Worm (Caenorhabditis elegans): ENCODE data around the gene paf-2.

paf-2 gene

ce11 chrX:4265283-4265907 is 32.1 kb downstream of the paf-2 start, which contains the start of gene coel-1:
Gene coel-1, plus strand, starts transcription at chrX:4265663.
- TF ChIP-seq flh-1 (GFP tag; optimal IDR thresholded peaks at IDR 0.05) (no peak), mep-1 (tag; optimal IDR thresholded peaks at IDR 0.05) (no peak), pha-4 (tag; optimal IDR thresholded peaks at IDR 0.05) (no peak), nhr-28 (tag; optimal IDR thresholded peaks at IDR 0.05) (no peak), zip-8 (tag; optimal IDR thresholded peaks at IDR 0.05) (no peak), blmp-1 (tag; optimal IDR thresholded peaks at IDR 0.05) (peak; percentile 20), ham-2 (GFP tag; optimal IDR thresholded peaks at IDR 0.05) (peak; percentile 86), ces-1 (GFP tag; optimal IDR thresholded peaks at IDR 0.05) (peak; percentile 71), nhr-237 (tag; optimal IDR thresholded peaks at IDR 0.05) (no peak), tbx-8 (GFP tag; optimal IDR thresholded peaks at IDR 0.05) (no peak), unc-62 (GFP tag; optimal IDR thresholded peaks at IDR 0.05) (peak; percentile 67), snpc-4 (tag; optimal IDR thresholded peaks at IDR 0.05) (no peak), lsy-2 (tag; optimal IDR thresholded peaks at IDR 0.05) (peak; percentile 36), M03D4.4 (tag; optimal IDR thresholded peaks at IDR 0.05) (no peak), unc-39 (tag; optimal IDR thresholded peaks at IDR 0.05) (no peak), ceh-43 (GFP tag; optimal IDR thresholded peaks at IDR 0.05) (no peak), mab-5 (tag; optimal IDR thresholded peaks at IDR 0.05) (no peak), unc-120 (tag; optimal IDR thresholded peaks at IDR 0.05; ENCODE audit: poor library complexity, severe bottlenecking) (peak; percentile 65), sptf-1 (tag; optimal IDR thresholded peaks at IDR 0.05) (peak; percentile 31), lin-32 (GFP tag; optimal IDR thresholded peaks at IDR 0.05) (no peak), cnd-1 (tag; optimal IDR thresholded peaks at IDR 0.05) (peak; percentile 8), elt-1 (tag; optimal IDR thresholded peaks at IDR 0.05; ENCODE audit: borderline replicate concordance, insufficient read depth) (no peak), nhr-76 (tag; optimal IDR thresholded peaks at IDR 0.05) (no peak), ceh-39 (tag; optimal IDR thresholded peaks at IDR 0.05) (no peak), sem-2 (GFP tag; optimal IDR thresholded peaks at IDR 0.05) (peak; percentile 3), elt-3 (tag; optimal IDR thresholded peaks at IDR 0.05) (no peak), bed-3 (GFP tag; optimal IDR thresholded peaks at IDR 0.05) (no peak), nhr-2 (tag; optimal IDR thresholded peaks at IDR 0.05) (no peak), drap-1 (GFP tag; optimal IDR thresholded peaks at IDR 0.05) (peak; percentile 16), ceh-83 (GFP tag; optimal IDR thresholded peaks at IDR 0.05) (no peak), lin-13 (tag; optimal IDR thresholded peaks at IDR 0.05) (no peak), mls-2 (tag; optimal IDR thresholded peaks at IDR 0.05) (peak; percentile 28), nhr-12 (tag; optimal IDR thresholded peaks at IDR 0.05) (no peak), ztf-11 (tag; optimal IDR thresholded peaks at IDR 0.05) (no peak), hlh-1 (tag; optimal IDR thresholded peaks at IDR 0.05) (peak; percentile 72)

- TF ChIP-seq lin-32 (GFP tag; optimal IDR thresholded peaks at IDR 0.05) = no peak
- no peak for TF ChIP-seq unc-120 (tag; optimal IDR thresholded peaks at IDR 0.05; ENCODE audit: poor library complexity, severe bottlenecking)
- no peak for TF ChIP-seq sptf-1 (tag; optimal IDR thresholded peaks at IDR 0.05)
- no peak for TF ChIP-seq elt-1 (tag; optimal IDR thresholded peaks at IDR 0.05; ENCODE audit: borderline replicate concordance, insufficient read depth)
- no peak for TF ChIP-seq sem-2 (GFP tag; optimal IDR thresholded peaks at IDR 0.05)
- TF ChIP-seq flh-1 (GFP tag; optimal IDR thresholded peaks at IDR 0.05) = no peak
- TF ChIP-seq elt-3 (tag; optimal IDR thresholded peaks at IDR 0.05) = no peak
- no peak for TF ChIP-seq drap-1 (GFP tag; optimal IDR thresholded peaks at IDR 0.05)
- TF ChIP-seq lsy-2 (tag; optimal IDR thresholded peaks at IDR 0.05) = no peak
- TF ChIP-seq snpc-4 (tag; optimal IDR thresholded peaks at IDR 0.05) = no peak
- no peak for TF ChIP-seq mab-5 (tag; optimal IDR thresholded peaks at IDR 0.05)
- TF ChIP-seq bed-3 (GFP tag; optimal IDR thresholded peaks at IDR 0.05) = no peak
- no peak for TF ChIP-seq hlh-1 (tag; optimal IDR thresholded peaks at IDR 0.05)
These were observed 33.7 kb downstream of the paf-2 start for ce11 chrX:4263820-4264219.

ce11 chrX:4260297-4260696 is 37.2 kb downstream of the paf-2 start, which contains the start of gene C52B9.4:
Gene C52B9.4, plus strand, starts transcription at chrX:4260652.
- peak; percentile 8 for TF ChIP-seq mep-1 (tag; optimal IDR thresholded peaks at IDR 0.05)
- TF ChIP-seq pha-4 (tag; optimal IDR thresholded peaks at IDR 0.05) = peak; percentile 65
- TF ChIP-seq lin-13 (tag; optimal IDR thresholded peaks at IDR 0.05) = peak; percentile 51
- no peak for TF ChIP-seq tbx-8 (GFP tag; optimal IDR thresholded peaks at IDR 0.05)

All from whole organism, mixed stage, embryonic.